Worm (Caenorhabditis elegans) whole organism, L1 larva: ENCODE results near the gene sru-7.
A peak's percentile ranks its signal among the peaks of the same experiment; 100 is the strongest.

Experiments
- C16A3.4 ChIP-seq: fragments of 150-350 bp; optimal IDR thresholded peaks from 2 replicates; lab custom pipeline; 2014; ENCODE audit warnings: missing biosample characterization, missing genetic modification characterization
- F16B12.6 ChIP-seq: fragments of 150-350 bp; optimal IDR thresholded peaks from 2 replicates; lab custom pipeline; 2014; ENCODE audit warnings: missing biosample characterization, missing genetic modification characterization
- blmp-1 ChIP-seq: fragments of 150-350 bp; optimal IDR thresholded peaks from 2 replicates; lab custom pipeline; 2014; ENCODE audit warnings: missing biosample characterization, missing genetic modification characterization
- ceh-63 ChIP-seq: fragments of 200-800 bp; sonication (Bioruptor generic); optimal IDR thresholded peaks from 2 replicates; lab custom pipeline; 2018; ENCODE audit warnings: mild to moderate bottlenecking, missing genetic modification characterization, missing compliant biosample characterization
- ceh-82 ChIP-seq, 3 experiments: fragments of 150-350 bp in 1 of 3; sonication (generic microtip) in 2 of 3; optimal IDR thresholded peaks; 2 replicates each; lab custom pipeline; 2014 to 2017; ENCODE audit warnings: missing biosample characterization in 3 of 3, missing genetic modification characterization in 3 of 3
- ceh-88 ChIP-seq: fragments of 200-800 bp; sonication (Bioruptor generic); IDR thresholded peaks from 2 replicates; pipeline ENCODE4 v1.3.6; 2022; ENCODE audit warnings: missing genetic modification characterization, missing compliant biosample characterization
- ces-1 ChIP-seq: fragments of 150-350 bp; optimal IDR thresholded peaks from 2 replicates; lab custom pipeline; 2014; ENCODE audit warnings: missing biosample characterization, missing genetic modification reagents, missing genetic modification characterization
- efl-1 ChIP-seq, 4 experiments: fragments of 150-350 bp; optimal IDR thresholded peaks in 3 of 4; peaks in 1 of 4; 1 replicate in 1 of 4; 2 replicates in 3 of 4; lab custom pipeline; 2014; ENCODE audit warnings: missing biosample characterization in 2 of 4, missing genetic modification characterization in 2 of 4, missing genetic modification reagents in 2 of 4
- efl-3 ChIP-seq: fragments of 200-800 bp; sonication (Bioruptor generic); optimal IDR thresholded peaks from 2 replicates; lab custom pipeline; 2018; ENCODE audit warnings: mild to moderate bottlenecking, missing genetic modification characterization, missing compliant biosample characterization
- egl-27 ChIP-seq, 2 experiments: fragments of 150-350 bp in 1 of 2; sonication (generic microtip); optimal IDR thresholded peaks; 3 replicates each; lab custom pipeline; 2017 to 2018; ENCODE audit warnings: missing biosample characterization in 2 of 2, missing genetic modification characterization in 2 of 2, missing genetic modification reagents in 2 of 2
- elt-2 ChIP-seq: sonication (generic microtip); optimal IDR thresholded peaks from 2 replicates; lab custom pipeline; 2016; ENCODE audit warnings: missing genetic modification characterization, mild to moderate bottlenecking, inconsistent platforms, missing compliant biosample characterization, missing genetic modification reagents
- fkh-8 ChIP-seq: sonication (generic microtip); optimal IDR thresholded peaks from 2 replicates; lab custom pipeline; 2016; ENCODE audit warnings: mild to moderate bottlenecking, missing genetic modification characterization, missing compliant biosample characterization
- grh-1 ChIP-seq: fragments of 200-800 bp; sonication (Bioruptor generic); IDR thresholded peaks from 2 replicates; pipeline ENCODE4 v1.3.6; 2022; ENCODE audit warnings: missing genetic modification reagents, missing genetic modification characterization, missing compliant biosample characterization
- irx-1 ChIP-seq: sonication (generic microtip); optimal IDR thresholded peaks from 2 replicates; lab custom pipeline; 2016; ENCODE audit warnings: missing genetic modification characterization, missing compliant biosample characterization
- isw-1 ChIP-seq: fragments of 200-800 bp; sonication (Bioruptor generic); IDR thresholded peaks from 2 replicates; pipeline ENCODE4 v1.3.6; 2022; ENCODE audit warnings: missing genetic modification characterization, missing compliant biosample characterization
- lin-14 ChIP-seq: fragments of 200-800 bp; sonication (Bioruptor generic); optimal IDR thresholded peaks from 2 replicates; lab custom pipeline; 2018; ENCODE audit warnings: mild to moderate bottlenecking, missing genetic modification characterization, moderate library complexity, missing compliant biosample characterization
- lin-15B ChIP-seq: fragments of 150-350 bp; sonication (generic microtip); optimal IDR thresholded peaks from 3 replicates; lab custom pipeline; 2014; ENCODE audit warnings: missing biosample characterization, missing genetic modification characterization
- lin-35 ChIP-seq, 2 experiments: fragments of 150-350 bp; optimal IDR thresholded peaks; 2 replicates each; lab custom pipeline; 2014; ENCODE audit warnings: missing biosample characterization in 2 of 2, missing genetic modification characterization in 2 of 2, missing genetic modification reagents in 2 of 2
- lir-3 ChIP-seq: sonication (generic microtip); optimal IDR thresholded peaks from 2 replicates; lab custom pipeline; 2016; ENCODE audit warnings: mild to moderate bottlenecking, missing genetic modification characterization, moderate library complexity, missing compliant biosample characterization; ENCODE audit not compliant: poor library complexity
- mab-9 ChIP-seq: fragments of 200-800 bp; sonication (Bioruptor generic); IDR thresholded peaks from 2 replicates; pipeline ENCODE4 v1.3.6; 2022; ENCODE audit warnings: missing genetic modification reagents, missing genetic modification characterization, missing compliant biosample characterization
- mdl-1 ChIP-seq, 2 experiments: fragments of 150-350 bp; optimal IDR thresholded peaks; 2 replicates each; lab custom pipeline; 2014 to 2017; ENCODE audit warnings: missing biosample characterization in 2 of 2, missing genetic modification characterization in 2 of 2, inconsistent platforms in 1 of 2
- nhr-19 ChIP-seq: fragments of 200-800 bp; sonication (Bioruptor generic); conservative IDR thresholded peaks from 2 replicates; pipeline ENCODE4 v1.3.6; 2022; ENCODE audit warnings: missing genetic modification characterization, missing compliant biosample characterization
- nhr-20 ChIP-seq: sonication (generic microtip); optimal IDR thresholded peaks from 2 replicates; lab custom pipeline; 2016; ENCODE audit warnings: mild to moderate bottlenecking, missing genetic modification characterization, missing compliant biosample characterization
- nhr-71 ChIP-seq: sonication (generic microtip); optimal IDR thresholded peaks from 2 replicates; lab custom pipeline; 2016; ENCODE audit warnings: mild to moderate bottlenecking, missing genetic modification characterization, moderate library complexity, missing compliant biosample characterization
- nhr-84 ChIP-seq: sonication (generic microtip); optimal IDR thresholded peaks from 2 replicates; lab custom pipeline; 2017; ENCODE audit warnings: missing biosample characterization, missing genetic modification characterization
- pax-3 ChIP-seq: fragments of 200-800 bp; sonication (Bioruptor generic); optimal IDR thresholded peaks from 2 replicates; lab custom pipeline; 2018; ENCODE audit warnings: mild to moderate bottlenecking, missing genetic modification characterization, moderate library complexity, missing compliant biosample characterization
- pqm-1 ChIP-seq: sonication (generic microtip); optimal IDR thresholded peaks from 3 replicates; lab custom pipeline; 2017; ENCODE audit warnings: missing biosample characterization, missing genetic modification characterization
- rnt-1 ChIP-seq: sonication (generic microtip); optimal IDR thresholded peaks from 2 replicates; lab custom pipeline; 2016; ENCODE audit warnings: mild to moderate bottlenecking, missing genetic modification characterization, moderate library complexity, missing compliant biosample characterization
- snpc-4 ChIP-seq: fragments of 150-350 bp; optimal IDR thresholded peaks from 2 replicates; lab custom pipeline; 2014; ENCODE audit warnings: missing biosample characterization, missing genetic modification characterization
- sox-4 ChIP-seq: sonication (generic microtip); optimal IDR thresholded peaks from 2 replicates; lab custom pipeline; 2016; ENCODE audit warnings: missing genetic modification characterization, missing compliant biosample characterization
- tbx-2 ChIP-seq: sonication (generic microtip); optimal IDR thresholded peaks from 2 replicates; lab custom pipeline; 2016; ENCODE audit warnings: missing genetic modification characterization, missing compliant biosample characterization
- unc-86 ChIP-seq: sonication (generic microtip); optimal IDR thresholded peaks from 2 replicates; lab custom pipeline; 2016; ENCODE audit warnings: missing genetic modification characterization, missing compliant biosample characterization
- vab-15 ChIP-seq: sonication (generic microtip); optimal IDR thresholded peaks from 2 replicates; lab custom pipeline; 2017; ENCODE audit warnings: missing genotype, mild to moderate bottlenecking, missing genetic modification characterization, missing compliant biosample characterization
- xbp-1 ChIP-seq: sonication (generic microtip); optimal IDR thresholded peaks from 2 replicates; lab custom pipeline; 2016; ENCODE audit warnings: missing genetic modification characterization, missing compliant biosample characterization
- zip-4 ChIP-seq: fragments of 200-800 bp; sonication (Bioruptor generic); optimal IDR thresholded peaks from 2 replicates; lab custom pipeline; 2018; ENCODE audit warnings: mild to moderate bottlenecking, missing genetic modification characterization, moderate library complexity, missing compliant biosample characterization

The sru-7 gene

ce11 chrIV:8498773-8499360 lies 6.5 kb downstream of the sru-7 start, which contains the start of the genes acdh-13 and mesp-1 (continued):
- TF ChIP-seq lin-35 (GFP tag; optimal IDR thresholded peaks at IDR 0.05; lab: Kevin White, UChicago) (peak; percentile 92 to 94), nhr-20 (peak; percentile 53), egl-27 (tag; optimal IDR thresholded peaks at IDR 0.05; lab: Kevin White, UChicago) (no peak), nhr-19 (GFP tag; lab: Robert Waterston, UW) (no peak), F16B12.6 (tag; lab: Kevin White, UChicago) (peak; percentile 8), tbx-2 (peak; percentile 58), zip-4 (GFP tag; lab: Kevin White, UChicago) (no peak), nhr-71 (tag; lab: Kevin White, UChicago) (peak; percentile 67), xbp-1 (tag; lab: Kevin White, UChicago) (peak; percentile 35), efl-1 (optimal IDR thresholded peaks at IDR 0.05; lab: Kevin White, UChicago) (peak; percentile 92 to 93), efl-1 (GFP tag; optimal IDR thresholded peaks at IDR 0.05 in 1 of 2; lab: Kevin White, UChicago) (peak; percentile 92 to 99), C16A3.4 (tag; lab: Kevin White, UChicago) (peak; percentile 10), snpc-4 (tag; lab: Kevin White, UChicago) (peak; percentile 20), rnt-1 (peak; percentile 95), irx-1 (tag; lab: Kevin White, UChicago) (peak; percentile 69), ces-1 (GFP tag; lab: Kevin White, UChicago) (no peak)

ce11 chrIV:8499956-8500355 lies 7.6 kb downstream of the sru-7 start:
- TF ChIP-seq lin-35 (GFP tag; optimal IDR thresholded peaks at IDR 0.05; lab: Kevin White, UChicago) (no peak), mdl-1 (tag; optimal IDR thresholded peaks at IDR 0.05; lab: Kevin White, UChicago) (no peak), lir-3 (tag; lab: Kevin White, UChicago) (no peak), isw-1 (GFP tag; lab: Robert Waterston, UW) (no peak), ceh-63 (no peak), pqm-1 (no peak), ceh-88 (no peak), mab-9 (no peak), snpc-4 (tag; lab: Kevin White, UChicago) (no peak), blmp-1 (tag; lab: Kevin White, UChicago) (no peak), lin-15B (tag; lab: Kevin White, UChicago) (no peak), F16B12.6 (tag; lab: Kevin White, UChicago) (no peak), sox-4 (tag; lab: Kevin White, UChicago) (no peak), pax-3 (tag; lab: Kevin White, UChicago) (no peak), efl-3 (GFP tag; lab: Kevin White, UChicago) (no peak), egl-27 (tag; optimal IDR thresholded peaks at IDR 0.05; lab: Kevin White, UChicago) (no peak), elt-2 (tag; lab: Kevin White, UChicago) (no peak), unc-86 (tag; lab: Kevin White, UChicago) (no peak), nhr-84 (tag; lab: Kevin White, UChicago) (no peak)

- TF ChIP-seq vab-15: no peak
- no peak for TF ChIP-seq tbx-2
- TF ChIP-seq blmp-1 (tag; lab: Kevin White, UChicago): no peak
Observed at ce11 chrIV:8501382-8501781, 9.0 kb downstream of the sru-7 start, which contains the start of gene C28C12.1. TSS of gene C28C12.1 (plus strand) at chrIV:8501682.

ce11 chrIV:8506034-8506433 lies 13.7 kb downstream of the sru-7 start:
- no peak for TF ChIP-seq ces-1 (GFP tag; lab: Kevin White, UChicago)
- TF ChIP-seq grh-1: no peak
- no peak for TF ChIP-seq lin-14 (GFP tag; lab: Kevin White, UChicago)
- TF ChIP-seq lin-35 (GFP tag; optimal IDR thresholded peaks at IDR 0.05; lab: Kevin White, UChicago): no peak
- TF ChIP-seq ceh-82 (tag; optimal IDR thresholded peaks at IDR 0.05; lab: Kevin White, UChicago): no peak
- TF ChIP-seq fkh-8 (tag; lab: Kevin White, UChicago): no peak
